Worm (Caenorhabditis elegans) whole organism, L3 larva: Measurements from ENCODE around the gene ugt-33.

Experiments
- R02D3.7 ChIP-seq: fragments of 150-350 bp; optimal IDR thresholded peaks from 2 replicates; lab custom pipeline; 2014; ENCODE audit warnings: missing biosample characterization, missing genetic modification characterization
- ZK546.5 ChIP-seq: sonication (generic microtip); optimal IDR thresholded peaks from 2 replicates; lab custom pipeline; 2017; ENCODE audit warnings: missing biosample characterization, missing genetic modification characterization
- aly-2 ChIP-seq: fragments of 150-350 bp; optimal IDR thresholded peaks from 2 replicates; lab custom pipeline; 2014; ENCODE audit warnings: missing biosample characterization, missing genetic modification characterization
- ama-1 ChIP-seq: fragments of 150-350 bp; optimal IDR thresholded peaks from 2 replicates; lab custom pipeline; 2018
- ceh-28 ChIP-seq: fragments of 150-350 bp; optimal IDR thresholded peaks from 2 replicates; lab custom pipeline; 2014; ENCODE audit warnings: missing biosample characterization, missing genetic modification reagents, missing genetic modification characterization
- ceh-82 ChIP-seq: fragments of 150-350 bp; optimal IDR thresholded peaks from 2 replicates; lab custom pipeline; 2014; ENCODE audit warnings: missing biosample characterization, missing genetic modification characterization
- ceh-9 ChIP-seq: sonication (generic microtip); optimal IDR thresholded peaks from 2 replicates; lab custom pipeline; 2018; ENCODE audit warnings: missing biosample characterization, missing genetic modification characterization
- daf-12 ChIP-seq: fragments of 150-350 bp; optimal IDR thresholded peaks from 2 replicates; lab custom pipeline; 2014; ENCODE audit warnings: missing biosample characterization, missing genetic modification reagents, missing genetic modification characterization
- egl-27 ChIP-seq: sonication (generic microtip); optimal IDR thresholded peaks from 4 replicates; lab custom pipeline; 2017; ENCODE audit warnings: missing biosample characterization, missing genetic modification reagents, missing genetic modification characterization
- egl-5 ChIP-seq: fragments of 150-350 bp; optimal IDR thresholded peaks from 2 replicates; lab custom pipeline; 2017; ENCODE audit warnings: missing biosample characterization, missing genetic modification reagents, missing genetic modification characterization, inconsistent platforms
- elt-1 ChIP-seq: fragments of 150-350 bp; optimal IDR thresholded peaks from 2 replicates; lab custom pipeline; 2014; ENCODE audit warnings: missing biosample characterization, missing genetic modification characterization
- elt-2 ChIP-seq: sonication (generic microtip); optimal IDR thresholded peaks from 2 replicates; lab custom pipeline; 2016; ENCODE audit warnings: missing genetic modification reagents, mild to moderate bottlenecking, missing genetic modification characterization, missing compliant biosample characterization
- elt-3 ChIP-seq, 3 experiments: fragments of 150-350 bp in 1 of 3; sonication (generic microtip) in 2 of 3; optimal IDR thresholded peaks; 2 replicates in 2 of 3; 4 replicates in 1 of 3; lab custom pipeline; 2014 to 2017; ENCODE audit warnings: missing biosample characterization in 3 of 3, missing genetic modification characterization in 3 of 3
- fkh-2 ChIP-seq: fragments of 150-350 bp; optimal IDR thresholded peaks from 2 replicates; lab custom pipeline; 2014; ENCODE audit warnings: missing biosample characterization, missing genetic modification reagents, missing genetic modification characterization
- hmg-11 ChIP-seq: sonication (generic microtip); optimal IDR thresholded peaks from 2 replicates; lab custom pipeline; 2016; ENCODE audit warnings: missing genetic modification characterization, missing compliant biosample characterization
- jun-1 ChIP-seq: fragments of 150-350 bp; optimal IDR thresholded peaks from 2 replicates; lab custom pipeline; 2014; ENCODE audit warnings: missing biosample characterization, missing genetic modification reagents, missing genetic modification characterization
- lin-15B ChIP-seq: fragments of 150-350 bp; optimal IDR thresholded peaks from 2 replicates; lab custom pipeline; 2014; ENCODE audit warnings: missing biosample characterization, missing genetic modification characterization
- lin-39 ChIP-seq: fragments of 150-350 bp; optimal IDR thresholded peaks from 2 replicates; lab custom pipeline; 2018; ENCODE audit warnings: missing biosample characterization, missing genetic modification reagents, missing genetic modification characterization
- lsy-12 ChIP-seq: sonication (generic microtip); optimal IDR thresholded peaks from 2 replicates; lab custom pipeline; 2016; ENCODE audit warnings: mild to moderate bottlenecking, missing genetic modification characterization, missing compliant biosample characterization
- mml-1 ChIP-seq: fragments of 150-350 bp; sonication (generic microtip); optimal IDR thresholded peaks from 3 replicates; lab custom pipeline; 2014; ENCODE audit warnings: missing biosample characterization, missing genetic modification characterization
- nfya-1 ChIP-seq: sonication (generic microtip); optimal IDR thresholded peaks from 2 replicates; lab custom pipeline; 2017; ENCODE audit warnings: missing genetic modification characterization, mild to moderate bottlenecking, missing compliant biosample characterization, antibody characterized with exemption, moderate library complexity; ENCODE audit not compliant: insufficient read depth
- nhr-11 ChIP-seq: fragments of 150-350 bp; optimal IDR thresholded peaks from 2 replicates; lab custom pipeline; 2014; ENCODE audit warnings: missing biosample characterization, missing genetic modification characterization
- nhr-12 ChIP-seq: fragments of 150-350 bp; optimal IDR thresholded peaks from 2 replicates; lab custom pipeline; 2014; ENCODE audit warnings: missing biosample characterization, missing genetic modification characterization
- nhr-23 ChIP-seq: fragments of 150-350 bp; optimal IDR thresholded peaks from 2 replicates; lab custom pipeline; 2014; ENCODE audit warnings: missing biosample characterization, missing genetic modification reagents, missing genetic modification characterization
- nhr-237 ChIP-seq: fragments of 150-350 bp; optimal IDR thresholded peaks from 2 replicates; lab custom pipeline; 2014; ENCODE audit warnings: missing biosample characterization, missing genetic modification characterization
- nhr-25 ChIP-seq: sonication (generic microtip); optimal IDR thresholded peaks from 2 replicates; lab custom pipeline; 2017; ENCODE audit warnings: missing biosample characterization, missing genetic modification characterization
- nhr-67 ChIP-seq: fragments of 150-350 bp; optimal IDR thresholded peaks from 2 replicates; lab custom pipeline; 2014; ENCODE audit warnings: missing biosample characterization, missing genetic modification characterization
- nhr-76 ChIP-seq: fragments of 150-350 bp; sonication (generic microtip); optimal IDR thresholded peaks from 5 replicates; lab custom pipeline; 2014; ENCODE audit warnings: missing biosample characterization, missing genetic modification characterization
- nhr-77 ChIP-seq: fragments of 150-350 bp; optimal IDR thresholded peaks from 2 replicates; lab custom pipeline; 2014; ENCODE audit warnings: missing biosample characterization, missing genetic modification characterization
- pha-4 ChIP-seq: fragments of 150-350 bp; optimal IDR thresholded peaks from 2 replicates; lab custom pipeline; 2014; ENCODE audit warnings: missing biosample characterization, missing genetic modification reagents, missing genetic modification characterization
- pqm-1 ChIP-seq: fragments of 150-350 bp; optimal IDR thresholded peaks from 2 replicates; lab custom pipeline; 2017; ENCODE audit warnings: missing biosample characterization, missing genetic modification characterization, inconsistent platforms
- sea-2 ChIP-seq: fragments of 150-350 bp; sonication (generic microtip); optimal IDR thresholded peaks from 4 replicates; lab custom pipeline; 2014; ENCODE audit warnings: missing biosample characterization, missing genetic modification reagents, missing genetic modification characterization
- skn-1 ChIP-seq: fragments of 150-350 bp; optimal IDR thresholded peaks from 2 replicates; lab custom pipeline; 2014; ENCODE audit warnings: missing biosample characterization, missing genetic modification characterization
- snpc-4 ChIP-seq: fragments of 150-350 bp; optimal IDR thresholded peaks from 2 replicates; lab custom pipeline; 2014; ENCODE audit warnings: missing biosample characterization, missing genetic modification characterization
- tbx-2 ChIP-seq: sonication (generic microtip); optimal IDR thresholded peaks from 2 replicates; lab custom pipeline; 2016; ENCODE audit warnings: mild to moderate bottlenecking, missing genetic modification characterization, missing compliant biosample characterization
- unc-62 ChIP-seq: fragments of 150-350 bp; sonication (generic microtip); optimal IDR thresholded peaks from 4 replicates; lab custom pipeline; 2014; ENCODE audit warnings: missing biosample characterization, missing genetic modification reagents, missing genetic modification characterization
- ztf-4 ChIP-seq: fragments of 150-350 bp; optimal IDR thresholded peaks from 2 replicates; lab custom pipeline; 2014; ENCODE audit warnings: missing biosample characterization, missing genetic modification characterization

ugt-33 gene

DNA sequence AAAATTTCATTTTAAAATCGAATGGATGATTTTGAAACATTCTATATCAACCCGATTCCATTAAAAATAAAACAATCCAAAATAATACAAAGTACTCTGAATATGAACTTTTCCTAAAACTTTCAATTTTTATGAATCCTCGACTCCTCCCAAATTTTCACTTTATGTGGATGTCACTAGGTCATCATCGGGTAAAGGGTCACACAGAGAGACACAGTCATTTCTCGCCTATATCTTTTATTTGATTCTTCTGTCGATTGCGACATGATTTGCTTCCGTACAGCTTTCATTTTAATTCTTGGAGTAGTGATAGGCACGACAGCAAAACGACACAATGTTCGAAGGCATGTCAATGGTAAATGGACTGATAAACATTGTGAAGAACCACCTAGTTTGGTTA is 35.3 kb downstream of the ugt-33 start, which contains the start of gene F25D1.3:
Gene F25D1.3 (plus strand): TSS at position 225 of the 400 bp plus-strand sequence.
- TF ChIP-seq lin-39 (no peak), nhr-23 (peak; percentile 15)

DNA sequence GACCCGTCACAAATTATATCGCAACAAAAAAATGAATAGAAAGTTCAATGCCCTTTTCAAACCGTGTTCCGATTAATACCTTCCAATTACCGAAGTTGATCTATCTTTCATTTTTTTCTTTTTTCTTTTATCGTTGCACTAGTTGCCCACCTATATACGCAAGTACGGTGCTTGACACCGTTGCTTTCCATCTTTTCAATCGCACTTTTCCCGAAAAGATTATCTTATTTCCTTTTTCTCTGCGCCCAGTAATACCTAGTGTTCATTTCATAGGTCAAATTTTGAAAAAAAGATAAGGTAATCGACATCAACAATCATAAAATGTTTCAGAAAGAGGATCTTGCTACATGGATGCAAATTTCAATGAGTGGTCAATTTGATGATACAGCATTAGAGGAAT is 36.4 kb downstream of the ugt-33 start:
- TF ChIP-seq elt-1 (tag; lab: Kevin White, UChicago) (peak; percentile 2), nhr-23 (peak; percentile 76), elt-3 (tag; optimal IDR thresholded peaks at IDR 0.05; lab: Kevin White, UChicago) (no peak), nhr-12 (tag; lab: Kevin White, UChicago) (no peak), skn-1 (tag; lab: Kevin White, UChicago) (no peak), nfya-1 (tag; lab: Kevin White, UChicago) (no peak)

DNA sequence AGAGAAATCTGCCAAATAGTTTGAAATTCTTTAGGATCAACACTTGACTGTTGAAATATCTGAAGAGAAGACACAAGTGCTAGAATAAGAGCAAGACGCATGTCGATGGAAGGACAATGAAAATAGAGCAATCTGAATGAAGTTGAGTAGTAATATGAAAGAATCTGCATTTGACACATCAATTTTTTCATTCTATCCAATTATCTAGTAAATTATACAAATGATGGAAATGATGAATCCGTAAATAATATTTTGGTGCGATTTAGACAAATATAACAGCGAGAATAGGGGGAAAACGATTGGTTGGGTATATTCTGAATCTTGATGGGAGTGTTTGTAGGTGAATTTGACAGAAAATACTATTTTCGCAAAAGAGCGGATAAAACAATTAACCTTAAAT is 39.5 kb downstream of the ugt-33 start, which contains the start of gene txt-10:
Gene txt-10 (minus strand): TSS at position 101 of the 400 bp plus-strand sequence.
- no peak for TF ChIP-seq nhr-76 (tag; lab: Kevin White, UChicago)
- no peak for TF ChIP-seq ZK546.5 (tag; lab: Kevin White, UChicago)
- TF ChIP-seq fkh-2, result no peak
- TF ChIP-seq lin-39, result no peak
- TF ChIP-seq hmg-11 (tag; lab: Kevin White, UChicago), result no peak
- no peak for TF ChIP-seq ztf-4 (tag; lab: Kevin White, UChicago)

DNA sequence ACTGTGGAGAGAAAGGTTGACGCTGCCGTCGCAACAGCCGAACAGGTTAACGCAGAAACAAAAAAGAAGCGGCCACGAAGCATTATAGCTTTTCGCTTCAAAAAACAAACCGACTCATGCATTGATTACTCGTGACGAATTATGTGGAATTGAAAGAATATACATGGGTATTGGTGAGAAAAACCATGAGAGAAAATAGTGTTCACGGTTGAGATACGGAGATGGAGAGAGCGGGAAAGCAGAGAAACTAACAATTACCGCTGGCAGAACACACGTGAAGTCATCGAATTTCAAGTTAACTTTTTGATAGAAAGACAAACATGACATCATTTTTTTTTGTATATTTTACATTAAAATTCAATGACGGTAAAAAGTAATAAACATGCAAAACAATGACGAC is 42.1 kb downstream of the ugt-33 start:
- peak; percentile 66 for TF ChIP-seq pqm-1 (tag; lab: Kevin White, UChicago)
- TF ChIP-seq egl-27 (tag; lab: Kevin White, UChicago), result no peak
- peak; percentile 49 for TF ChIP-seq pha-4
- peak; percentile 35 for TF ChIP-seq elt-2
- no peak for TF ChIP-seq aly-2 (tag; lab: Kevin White, UChicago)
- TF ChIP-seq ama-1, result peak; percentile 3
- no peak for TF ChIP-seq elt-1 (tag; lab: Kevin White, UChicago)
- TF ChIP-seq nfya-1 (tag; lab: Kevin White, UChicago), result peak; percentile 9
- no peak for TF ChIP-seq unc-62 (GFP tag; lab: Kevin White, UChicago)

DNA sequence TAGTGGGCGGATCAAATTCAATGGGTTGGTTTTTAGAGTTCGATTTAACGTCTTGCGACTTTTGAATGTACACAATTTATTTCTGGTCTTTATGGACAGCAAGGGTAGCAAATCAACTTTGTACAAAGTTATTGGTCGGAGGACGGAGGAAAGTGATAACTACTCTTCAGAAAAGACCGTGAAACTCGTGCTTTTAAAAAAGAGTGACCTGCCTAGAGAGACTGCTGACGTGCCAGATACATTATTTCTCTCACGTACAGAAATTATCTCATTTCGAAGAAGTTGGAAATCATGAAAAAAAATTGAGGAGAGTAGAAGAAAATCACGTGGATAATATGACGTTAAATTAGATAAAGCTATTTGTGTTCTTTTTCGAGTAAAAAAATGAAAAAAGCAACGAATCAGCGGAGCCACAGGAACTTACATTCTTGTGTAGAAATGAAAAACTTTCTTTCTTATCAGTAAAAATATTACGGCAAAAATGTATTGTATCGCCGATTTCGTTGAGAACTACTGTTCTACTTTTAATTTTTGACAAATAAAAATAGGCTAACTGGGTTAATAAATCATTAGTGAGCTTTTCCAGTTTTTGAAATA is 43.0 kb downstream of the ugt-33 start, which contains the start of gene ppm-1.A:
Gene ppm-1.A (minus strand): TSS at position 294 of the 597 bp plus-strand sequence.
- TF ChIP-seq nhr-237 (tag; lab: Kevin White, UChicago) (no peak), nhr-25 (tag; lab: Kevin White, UChicago) (no peak), nhr-23 (peak; percentile 20), mml-1 (peak; percentile 46), nhr-12 (tag; lab: Kevin White, UChicago) (no peak), elt-2 (peak; percentile 37), lsy-12 (tag; lab: Kevin White, UChicago) (no peak), pqm-1 (tag; lab: Kevin White, UChicago) (peak; percentile 35), unc-62 (GFP tag; lab: Kevin White, UChicago) (no peak), pha-4 (peak; percentile 23)

DNA sequence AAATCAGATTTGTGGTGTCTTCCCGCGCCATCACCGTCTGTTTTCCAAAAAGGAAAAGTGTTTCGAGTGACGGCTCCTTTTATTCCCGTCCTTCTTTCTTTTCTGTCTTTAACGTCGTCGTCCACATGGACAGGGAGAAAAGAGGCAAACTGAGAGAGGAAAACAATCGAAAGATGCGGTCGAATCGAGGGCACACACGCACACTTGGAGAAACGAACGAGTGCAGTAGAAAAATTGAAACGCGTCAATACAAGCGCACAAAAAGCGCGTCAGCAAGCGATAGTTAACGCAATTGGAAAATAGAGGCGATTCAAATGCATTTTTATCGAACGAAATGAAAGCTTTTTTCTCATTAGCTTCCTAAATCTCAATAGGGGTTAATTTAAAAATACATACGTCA is 43.6 kb downstream of the ugt-33 start:
- TF ChIP-seq R02D3.7 (tag; lab: Kevin White, UChicago) (peak; percentile 75), snpc-4 (tag; lab: Kevin White, UChicago) (peak; percentile 93), nhr-67 (tag; lab: Kevin White, UChicago) (no peak), ztf-4 (tag; lab: Kevin White, UChicago) (peak; percentile 53), nhr-23 (peak; percentile 92), nhr-11 (tag; lab: Kevin White, UChicago) (no peak), unc-62 (GFP tag; lab: Kevin White, UChicago) (peak; percentile 61), elt-2 (peak; percentile 58), pqm-1 (tag; lab: Kevin White, UChicago) (peak; percentile 56), ceh-9 (tag; lab: Kevin White, UChicago) (no peak), ama-1 (peak; percentile 67), skn-1 (tag; lab: Kevin White, UChicago) (peak; percentile 62), mml-1 (no peak), sea-2 (no peak), ceh-82 (tag; lab: Kevin White, UChicago) (peak; percentile 73), lin-15B (tag; lab: Kevin White, UChicago) (peak; percentile 93), tbx-2 (tag; lab: Kevin White, UChicago) (peak; percentile 86), nhr-12 (tag; lab: Kevin White, UChicago) (no peak), aly-2 (tag; lab: Kevin White, UChicago) (no peak), daf-12 (tag; lab: Kevin White, UChicago) (no peak), lin-39 (peak; percentile 86), elt-3 (tag; optimal IDR thresholded peaks at IDR 0.05; lab: Kevin White, UChicago) (peak in 1 of 3 experiments; percentile 29), jun-1 (tag; lab: Kevin White, UChicago) (peak; percentile 87), hmg-11 (tag; lab: Kevin White, UChicago) (peak; percentile 91), egl-5 (tag; lab: Kevin White, UChicago) (peak; percentile 78), ZK546.5 (tag; lab: Kevin White, UChicago) (peak; percentile 36), ceh-28 (peak; percentile 85), nfya-1 (tag; lab: Kevin White, UChicago) (peak; percentile 95), lsy-12 (tag; lab: Kevin White, UChicago) (peak; percentile 71), fkh-2 (no peak), nhr-77 (tag; lab: Kevin White, UChicago) (peak; percentile 48), nhr-76 (tag; lab: Kevin White, UChicago) (no peak), egl-27 (tag; lab: Kevin White, UChicago) (peak; percentile 61)
